Fruit fly (Drosophila melanogaster): ENCODE data around the gene tzn.

Gene tzn

dm6 chr3L:20800208-20800607 is 1.8 kb downstream of the tzn start, which contains the start of gene Spc105R (continued):
- TF ChIP-seq CG7963 (GFP tag; IDR thresholded peaks at IDR 0.05; ENCODE audit: partially characterized antibody) (no peak), CG7928 (GFP tag; optimal IDR thresholded peaks at IDR 0.05) (no peak), gsb-n (tag; optimal IDR thresholded peaks at IDR 0.05) (no peak), CG15514 (GFP tag; optimal IDR thresholded peaks at IDR 0.05) (peak; percentile 25), Dfd (GFP tag; optimal IDR thresholded peaks at IDR 0.05) (no peak), CG15269 (tag; optimal IDR thresholded peaks at IDR 0.05) (no peak), CG11504 (tag; optimal IDR thresholded peaks at IDR 0.05) (no peak), Oaz (GFP tag; IDR thresholded peaks at IDR 0.05) (no peak), zen (tag; optimal IDR thresholded peaks at IDR 0.05) (no peak), CG31365 (tag; optimal IDR thresholded peaks at IDR 0.05) (no peak), Kr (GFP tag; optimal IDR thresholded peaks at IDR 0.05) (no peak), CG14710 (tag; optimal IDR thresholded peaks at IDR 0.05) (peak; percentile 52), lbe (GFP tag; optimal IDR thresholded peaks at IDR 0.05) (no peak), lov (optimal IDR thresholded peaks at IDR 0.05) (no peak), lov (GFP tag; IDR thresholded peaks at IDR 0.05) (no peak), Neu2 (GFP tag; optimal IDR thresholded peaks at IDR 0.05; ENCODE audit: borderline replicate concordance) (no peak), maf-S (GFP tag; optimal IDR thresholded peaks at IDR 0.05) (no peak), dati (GFP tag; IDR thresholded peaks at IDR 0.05) (no peak), CG7271 (tag; optimal IDR thresholded peaks at IDR 0.05) (no peak), Meics (GFP tag; optimal IDR thresholded peaks at IDR 0.05) (no peak), CG3726 (GFP tag; IDR thresholded peaks at IDR 0.05) (no peak), CG4404 (GFP tag; IDR thresholded peaks at IDR 0.05) (no peak), CG9797 (GFP tag; optimal IDR thresholded peaks at IDR 0.05) (peak; percentile 82), Chrac-16 (GFP tag; optimal IDR thresholded peaks at IDR 0.05) (no peak), YL-1 (GFP tag; optimal IDR thresholded peaks at IDR 0.05) (peak; percentile 54), tx (GFP tag; optimal IDR thresholded peaks at IDR 0.05) (no peak), CG10654 (GFP tag; optimal IDR thresholded peaks at IDR 0.05) (no peak), CG4617 (GFP tag; optimal IDR thresholded peaks at IDR 0.05; ENCODE audit: borderline replicate concordance) (peak; percentile 7), CG6854 (GFP tag; optimal IDR thresholded peaks at IDR 0.05) (no peak), Hey (tag; optimal IDR thresholded peaks at IDR 0.05) (no peak), CG12659 (GFP tag; optimal IDR thresholded peaks at IDR 0.05) (no peak), disco-r (GFP tag; optimal IDR thresholded peaks at IDR 0.05) (no peak), NC2β (GFP tag; optimal IDR thresholded peaks at IDR 0.05) (no peak), CG8359 (GFP tag; optimal IDR thresholded peaks at IDR 0.05; ENCODE audit: borderline replicate concordance) (peak; percentile 22), Dp (GFP tag; optimal IDR thresholded peaks at IDR 0.05) (peak; percentile 86), CG12391 (tag; optimal IDR thresholded peaks at IDR 0.05) (no peak), CG15011 (GFP tag; optimal IDR thresholded peaks at IDR 0.05) (no peak), Max (GFP tag; optimal IDR thresholded peaks at IDR 0.05) (no peak), CG10147 (GFP tag; optimal IDR thresholded peaks at IDR 0.05) (no peak), bcd (GFP tag; optimal IDR thresholded peaks at IDR 0.05) (no peak), gfzf (GFP tag; optimal IDR thresholded peaks at IDR 0.05) (peak; percentile 86), TFAM (GFP tag; optimal IDR thresholded peaks at IDR 0.05) (no peak), pita (GFP tag; optimal IDR thresholded peaks at IDR 0.05) (no peak), Side (GFP tag; optimal IDR thresholded peaks at IDR 0.05) (no peak), CG3995 (GFP tag; optimal IDR thresholded peaks at IDR 0.05) (no peak), HHEX (GFP tag; optimal IDR thresholded peaks at IDR 0.05) (no peak), CG7745 (tag; optimal IDR thresholded peaks at IDR 0.05) (no peak), unpg (GFP tag; optimal IDR thresholded peaks at IDR 0.05) (no peak), peb (GFP tag; IDR thresholded peaks at IDR 0.05) (no peak), insv (GFP tag; optimal IDR thresholded peaks at IDR 0.05) (peak in 1 of 2 experiments; percentile 80), ro (GFP tag; IDR thresholded peaks at IDR 0.05) (no peak), h (optimal IDR thresholded peaks at IDR 0.05) (no peak)
